Worm (Caenorhabditis elegans) whole organism, L4 larva: Measurements from ENCODE around the gene cpd-2.

Experiments
- D1046.2 ChIP-seq: fragments of 200-800 bp; sonication (Bioruptor generic); IDR thresholded peaks from 2 replicates; pipeline ENCODE4 v1.3.6; 2022; ENCODE audit warnings: missing genetic modification characterization, missing compliant biosample characterization
- F10B5.3 ChIP-seq: sonication (generic microtip); optimal IDR thresholded peaks from 2 replicates; lab custom pipeline; 2016; ENCODE audit warnings: mild to moderate bottlenecking, missing genetic modification characterization, missing compliant biosample characterization
- F26F4.8 ChIP-seq: fragments of 200-800 bp; sonication (Bioruptor generic); conservative IDR thresholded peaks from 2 replicates; pipeline ENCODE4 v1.3.6; 2022; ENCODE audit warnings: missing genetic modification characterization, missing compliant biosample characterization
- F44E2.7 ChIP-seq: fragments of 200-800 bp; sonication (Bioruptor generic); IDR thresholded peaks from 2 replicates; pipeline ENCODE4 v2.1.2; 2022; ENCODE audit warnings: missing genetic modification characterization, missing compliant biosample characterization
- F49E8.2 ChIP-seq: sonication (generic microtip); optimal IDR thresholded peaks from 2 replicates; lab custom pipeline; 2016; ENCODE audit warnings: missing compliant biosample characterization, mild to moderate bottlenecking, missing genetic modification characterization, borderline replicate concordance
- R02D3.7 ChIP-seq: fragments of 150-350 bp; sonication (generic microtip); optimal IDR thresholded peaks from 3 replicates; lab custom pipeline; 2014; ENCODE audit warnings: missing biosample characterization, missing genetic modification characterization
- T26A8.4 ChIP-seq: fragments of 200-800 bp; sonication (Bioruptor generic); IDR thresholded peaks from 2 replicates; pipeline ENCODE4 v1.3.6; 2022; ENCODE audit warnings: missing genetic modification characterization, missing compliant biosample characterization
- Y105C5A.15 ChIP-seq: fragments of 200-800 bp; sonication (Bioruptor generic); IDR thresholded peaks from 2 replicates; pipeline ENCODE4 v1.3.6; 2022; ENCODE audit warnings: missing genetic modification characterization, missing compliant biosample characterization
- Y5F2A.4 ChIP-seq: fragments of 200-800 bp; sonication (Bioruptor generic); optimal IDR thresholded peaks from 2 replicates; lab custom pipeline; 2018; ENCODE audit warnings: mild to moderate bottlenecking, missing genetic modification characterization, missing compliant biosample characterization
- ZK337.2 ChIP-seq: fragments of 200-800 bp; sonication (Bioruptor generic); IDR thresholded peaks from 2 replicates; pipeline ENCODE4 v1.3.6; 2022; ENCODE audit warnings: missing genetic modification reagents, missing genetic modification characterization, missing compliant biosample characterization
- ZK546.5 ChIP-seq, 2 experiments: sonication (generic microtip); optimal IDR thresholded peaks; 2 replicates each; lab custom pipeline; 2017; ENCODE audit warnings: missing biosample characterization in 2 of 2, missing genetic modification characterization in 2 of 2
- aha-1 ChIP-seq: fragments of 150-350 bp; peaks from one replicate; lab custom pipeline; 2014; ENCODE audit warnings: missing biosample characterization, missing genetic modification characterization
- ceh-20 ChIP-seq: fragments of 200-800 bp; sonication (Bioruptor generic); IDR thresholded peaks from 2 replicates; pipeline ENCODE4 v1.3.6; 2022; ENCODE audit warnings: missing genetic modification reagents, missing genetic modification characterization, missing compliant biosample characterization
- ceh-82 ChIP-seq: sonication (generic microtip); optimal IDR thresholded peaks from 2 replicates; lab custom pipeline; 2017; ENCODE audit warnings: missing biosample characterization, missing genetic modification characterization
- cey-2 ChIP-seq: sonication (generic microtip); optimal IDR thresholded peaks from 3 replicates; lab custom pipeline; 2017; ENCODE audit warnings: missing genetic modification characterization, mild to moderate bottlenecking, missing compliant biosample characterization, antibody characterized with exemption, borderline replicate concordance; ENCODE audit not compliant: insufficient read depth
- ctbp-1 ChIP-seq: fragments of 200-800 bp; sonication (Bioruptor generic); IDR thresholded peaks from 2 replicates; pipeline ENCODE4 v1.3.6; 2022; ENCODE audit warnings: missing genetic modification reagents, missing genetic modification characterization, missing compliant biosample characterization
- daf-16 ChIP-seq, 3 experiments: sonication (generic microtip); optimal IDR thresholded peaks; 2 replicates each; lab custom pipeline; 2016 to 2017; ENCODE audit warnings: missing genetic modification characterization in 3 of 3, missing genetic modification reagents in 3 of 3, mild to moderate bottlenecking in 2 of 3, missing compliant biosample characterization in 2 of 3, missing biosample characterization in 1 of 3, moderate library complexity in 1 of 3
- daf-8 ChIP-seq: fragments of 200-800 bp; sonication (Bioruptor generic); IDR thresholded peaks from 2 replicates; pipeline ENCODE4 v1.3.6; 2022; ENCODE audit warnings: missing genetic modification characterization, missing compliant biosample characterization
- dmd-6 ChIP-seq: fragments of 200-800 bp; sonication (Bioruptor generic); IDR thresholded peaks from 2 replicates; pipeline ENCODE4 v1.3.6; 2022; ENCODE audit warnings: missing genetic modification reagents, missing genetic modification characterization, missing compliant biosample characterization
- dpl-1 ChIP-seq: fragments of 150-350 bp; optimal IDR thresholded peaks from 2 replicates; lab custom pipeline; 2014; ENCODE audit warnings: missing biosample characterization, missing genetic modification reagents, missing genetic modification characterization
- egl-43 ChIP-seq: fragments of 200-800 bp; sonication (Bioruptor generic); IDR thresholded peaks from 2 replicates; pipeline ENCODE4 v1.3.6; 2022; ENCODE audit warnings: missing genetic modification reagents, missing genetic modification characterization, missing compliant biosample characterization
- fos-1 ChIP-seq: fragments of 150-350 bp; optimal IDR thresholded peaks from 2 replicates; lab custom pipeline; 2014; ENCODE audit warnings: missing biosample characterization, missing genetic modification characterization
- hlh-11 ChIP-seq: fragments of 200-800 bp; sonication (Bioruptor generic); optimal IDR thresholded peaks from 2 replicates; lab custom pipeline; 2018; ENCODE audit warnings: mild to moderate bottlenecking, missing genetic modification characterization, missing compliant biosample characterization
- jun-1 ChIP-seq: fragments of 150-350 bp; optimal IDR thresholded peaks from 2 replicates; lab custom pipeline; 2014; ENCODE audit warnings: missing biosample characterization, missing genetic modification reagents, missing genetic modification characterization
- lin-29 ChIP-seq: fragments of 200-800 bp; sonication (Bioruptor generic); IDR thresholded peaks from 2 replicates; pipeline ENCODE4 v1.3.6; 2022; ENCODE audit warnings: missing genetic modification reagents, missing genetic modification characterization, missing compliant biosample characterization
- lin-38 ChIP-seq: fragments of 200-800 bp; sonication (Bioruptor generic); IDR thresholded peaks from 2 replicates; pipeline ENCODE4 v1.3.6; 2022; ENCODE audit warnings: missing genetic modification reagents, missing genetic modification characterization, missing compliant biosample characterization
- madf-5 ChIP-seq, 2 experiments: fragments of 200-800 bp; sonication (Bioruptor generic); IDR thresholded peaks; 2 replicates each; pipeline ENCODE4 v1.3.6; 2022; ENCODE audit warnings: missing compliant biosample characterization in 2 of 2, missing genetic modification characterization in 2 of 2
- madf-9 ChIP-seq: fragments of 200-800 bp; sonication (Bioruptor generic); conservative IDR thresholded peaks from 2 replicates; pipeline ENCODE4 v1.3.6; 2022; ENCODE audit warnings: missing genetic modification reagents, missing genetic modification characterization, missing compliant biosample characterization
- mdl-1 ChIP-seq, 2 experiments: fragments of 150-350 bp in 1 of 2; sonication (generic microtip) in 1 of 2; optimal IDR thresholded peaks; 2 replicates each; lab custom pipeline; 2014 to 2017; ENCODE audit warnings: missing biosample characterization in 2 of 2, missing genetic modification characterization in 2 of 2
- mep-1 ChIP-seq: fragments of 150-350 bp; sonication (generic microtip); optimal IDR thresholded peaks from 3 replicates; lab custom pipeline; 2014; ENCODE audit warnings: missing biosample characterization, missing genetic modification characterization
- mxl-2 ChIP-seq: fragments of 200-800 bp; sonication (Bioruptor generic); conservative IDR thresholded peaks from 2 replicates; pipeline ENCODE4 v1.3.6; 2022; ENCODE audit warnings: missing genetic modification reagents, missing genetic modification characterization, missing compliant biosample characterization
- nhr-111 ChIP-seq: fragments of 200-800 bp; sonication (Bioruptor generic); optimal IDR thresholded peaks from 2 replicates; lab custom pipeline; 2018; ENCODE audit warnings: mild to moderate bottlenecking, missing genetic modification characterization, missing compliant biosample characterization
- nhr-28 ChIP-seq: fragments of 150-350 bp; optimal IDR thresholded peaks from 2 replicates; lab custom pipeline; 2014; ENCODE audit warnings: missing biosample characterization, missing genetic modification characterization
- nhr-41 ChIP-seq: fragments of 200-800 bp; sonication (Bioruptor generic); IDR thresholded peaks from 2 replicates; pipeline ENCODE4 v1.3.6; 2022; ENCODE audit warnings: missing genetic modification reagents, missing genetic modification characterization, missing compliant biosample characterization
- nhr-42 ChIP-seq: fragments of 200-800 bp; sonication (Bioruptor generic); IDR thresholded peaks from 2 replicates; pipeline ENCODE4 v1.3.6; 2022; ENCODE audit warnings: missing genetic modification characterization, missing compliant biosample characterization
- nhr-76 ChIP-seq: fragments of 150-350 bp; optimal IDR thresholded peaks from 2 replicates; lab custom pipeline; 2014; ENCODE audit warnings: missing biosample characterization, missing genetic modification characterization
- nhr-77 ChIP-seq: fragments of 150-350 bp; optimal IDR thresholded peaks from 2 replicates; lab custom pipeline; 2014; ENCODE audit warnings: missing biosample characterization, missing genetic modification characterization
- pha-4 ChIP-seq, 2 experiments: fragments of 150-350 bp in 1 of 2; fragments of 200-800 bp in 1 of 2; sonication (Bioruptor generic) in 1 of 2; IDR thresholded peaks in 1 of 2; optimal IDR thresholded peaks in 1 of 2; 2 replicates each; pipeline versions ENCODE4 v1.3.6 to Lab custom; 2014 to 2022; ENCODE audit warnings: missing genetic modification characterization in 2 of 2, missing genetic modification reagents in 2 of 2, missing biosample characterization in 1 of 2, missing compliant biosample characterization in 1 of 2
- php-3 ChIP-seq: fragments of 200-800 bp; sonication (Bioruptor generic); IDR thresholded peaks from 2 replicates; pipeline ENCODE4 v1.3.6; 2022; ENCODE audit warnings: missing genetic modification reagents, missing genetic modification characterization, missing compliant biosample characterization
- pqm-1 ChIP-seq: sonication (generic microtip); optimal IDR thresholded peaks from 2 replicates; lab custom pipeline; 2017; ENCODE audit warnings: missing biosample characterization, missing genetic modification characterization
- rbr-2 ChIP-seq: sonication (generic microtip); optimal IDR thresholded peaks from 2 replicates; lab custom pipeline; 2016; ENCODE audit warnings: missing genotype, missing genetic modification characterization, missing compliant biosample characterization
- set-16 ChIP-seq: fragments of 200-800 bp; sonication (Bioruptor generic); IDR thresholded peaks from 2 replicates; pipeline ENCODE4 v1.3.6; 2022; ENCODE audit warnings: missing genetic modification reagents, missing genetic modification characterization, missing compliant biosample characterization
- snpc-1.2 ChIP-seq: fragments of 200-800 bp; sonication (Bioruptor generic); IDR thresholded peaks from 2 replicates; pipeline ENCODE4 v1.3.6; 2022; ENCODE audit warnings: missing genetic modification reagents, missing genetic modification characterization, missing compliant biosample characterization
- snpc-4 ChIP-seq: fragments of 150-350 bp; optimal IDR thresholded peaks from 2 replicates; lab custom pipeline; 2014; ENCODE audit warnings: missing biosample characterization, missing genetic modification characterization
- spr-3 ChIP-seq: fragments of 200-800 bp; sonication (Bioruptor generic); optimal IDR thresholded peaks from 2 replicates; lab custom pipeline; 2018; ENCODE audit warnings: mild to moderate bottlenecking, missing genetic modification characterization, missing compliant biosample characterization
- unc-39 ChIP-seq: sonication (generic microtip); optimal IDR thresholded peaks from 2 replicates; lab custom pipeline; 2017; ENCODE audit warnings: missing biosample characterization, missing genetic modification characterization
- zfp-2 ChIP-seq: sonication (generic microtip); optimal IDR thresholded peaks from 2 replicates; lab custom pipeline; 2016; ENCODE audit warnings: mild to moderate bottlenecking, missing genetic modification characterization, missing compliant biosample characterization
- zfp-3 ChIP-seq: fragments of 200-800 bp; sonication (Bioruptor generic); conservative IDR thresholded peaks from 2 replicates; pipeline ENCODE4 v1.3.6; 2022; ENCODE audit warnings: missing genetic modification reagents, missing genetic modification characterization, missing compliant biosample characterization
- zip-11 ChIP-seq: fragments of 200-800 bp; sonication (Bioruptor generic); IDR thresholded peaks from 2 replicates; pipeline ENCODE4 v1.3.6; 2022; ENCODE audit warnings: missing genetic modification characterization, missing compliant biosample characterization
- zip-2 ChIP-seq: fragments of 150-350 bp; optimal IDR thresholded peaks from 2 replicates; lab custom pipeline; 2014; ENCODE audit warnings: missing biosample characterization, missing genetic modification characterization
- ztf-11 ChIP-seq: fragments of 150-350 bp; optimal IDR thresholded peaks from 2 replicates; lab custom pipeline; 2014; ENCODE audit warnings: missing biosample characterization, missing genetic modification characterization
- ztf-7 ChIP-seq: fragments of 150-350 bp; optimal IDR thresholded peaks from 2 replicates; lab custom pipeline; 2014; ENCODE audit warnings: missing biosample characterization, missing genetic modification characterization

cpd-2 gene

DNA sequence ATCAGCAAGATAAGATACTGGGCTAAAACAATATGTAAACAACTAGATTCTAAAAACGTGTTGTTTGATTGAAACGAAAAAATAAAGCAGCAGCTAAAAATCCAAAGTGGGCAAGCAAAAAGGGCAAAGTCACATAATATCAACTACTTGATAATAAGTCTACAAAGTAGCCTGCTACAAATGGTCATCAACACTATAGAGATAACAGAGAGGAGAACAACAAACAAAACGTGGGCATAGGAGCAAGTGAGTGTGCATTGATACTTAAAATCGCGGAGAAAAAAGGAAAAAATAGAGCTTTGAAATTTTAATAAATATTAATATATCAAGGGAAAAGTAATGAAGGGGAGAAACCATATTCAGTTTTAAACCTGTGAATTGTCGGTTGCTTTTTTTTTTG is 7.9 kb upstream of the cpd-2 start:
- TF ChIP-seq fos-1 (tag; lab: Kevin White, UChicago) (no peak), mdl-1 (tag; optimal IDR thresholded peaks at IDR 0.05; lab: Kevin White, UChicago) (peak in 1 of 2 experiments; percentile 34), egl-43 (GFP tag; lab: Robert Waterston, UW) (no peak), nhr-42 (GFP tag; lab: Robert Waterston, UW) (no peak), snpc-4 (tag; lab: Kevin White, UChicago) (no peak), F44E2.7 (GFP tag; lab: Robert Waterston, UW) (no peak), php-3 (GFP tag; lab: Robert Waterston, UW) (no peak), daf-8 (GFP tag; lab: Robert Waterston, UW) (no peak), ceh-20 (GFP tag; lab: Robert Waterston, UW) (no peak), ctbp-1 (GFP tag; lab: Robert Waterston, UW) (no peak), spr-3 (GFP tag; lab: Kevin White, UChicago) (no peak), ztf-7 (tag; lab: Kevin White, UChicago) (no peak), Y105C5A.15 (GFP tag; lab: Robert Waterston, UW) (no peak), zip-2 (tag; lab: Kevin White, UChicago) (no peak), D1046.2 (GFP tag; lab: Robert Waterston, UW) (no peak), aha-1 (tag; lab: Kevin White, UChicago) (no peak), dmd-6 (GFP tag; lab: Robert Waterston, UW) (0 out of 2 replicates have a peak, but pooled peaks have one; percentile 16), mxl-2 (GFP tag; lab: Robert Waterston, UW) (no peak), pqm-1 (tag; lab: Kevin White, UChicago) (peak; percentile 21), snpc-1.2 (no peak), madf-5 (GFP tag; IDR thresholded peaks at IDR 0.05; lab: Robert Waterston, UW) (no peak), ceh-82 (no peak), dpl-1 (no peak), madf-9 (GFP tag; lab: Robert Waterston, UW) (no peak), pha-4 (GFP tag; IDR thresholded peaks at IDR 0.05; lab: Robert Waterston, UW) (no peak), pha-4 (tag; optimal IDR thresholded peaks at IDR 0.05; lab: Kevin White, UChicago) (no peak), ZK337.2 (no peak), nhr-111 (GFP tag; lab: Kevin White, UChicago) (no peak), unc-39 (tag; lab: Kevin White, UChicago) (no peak), cey-2 (tag; lab: Kevin White, UChicago) (no peak), F49E8.2 (no peak), F10B5.3 (no peak), nhr-76 (no peak), daf-16 (GFP tag; optimal IDR thresholded peaks at IDR 0.05; lab: Kevin White, UChicago) (no peak), daf-16 (tag; optimal IDR thresholded peaks at IDR 0.05; lab: Kevin White, UChicago) (peak; percentile 93), Y5F2A.4 (GFP tag; lab: Kevin White, UChicago) (no peak), hlh-11 (peak; percentile 35), lin-38 (no peak), set-16 (no peak), zip-11 (no peak), nhr-41 (GFP tag; lab: Robert Waterston, UW) (no peak), zfp-3 (GFP tag; lab: Robert Waterston, UW) (no peak), F26F4.8 (GFP tag; lab: Robert Waterston, UW) (no peak), mep-1 (tag; lab: Kevin White, UChicago) (no peak), T26A8.4 (GFP tag; lab: Robert Waterston, UW) (no peak), ZK546.5 (tag; optimal IDR thresholded peaks at IDR 0.05; lab: Kevin White, UChicago) (no peak), R02D3.7 (tag; lab: Kevin White, UChicago) (no peak), zfp-2 (tag; lab: Kevin White, UChicago) (no peak), rbr-2 (tag; lab: Kevin White, UChicago) (no peak), jun-1 (tag; lab: Kevin White, UChicago) (no peak), nhr-28 (peak; percentile 95), lin-29 (GFP tag; lab: Robert Waterston, UW) (no peak), ztf-11 (tag; lab: Kevin White, UChicago) (no peak), nhr-77 (peak; percentile 22)
